Fruit fly (Drosophila melanogaster) whole organism, embryonic: ENCODE data around the gene fz4.

ENCODE experiments used
- Antp ChIP-seq: fragments of 200-800 bp; sonication (Bioruptor generic); optimal IDR thresholded peaks from 3 replicates; lab custom pipeline; 2016; ENCODE audit warnings: missing biosample characterization, missing genetic modification characterization
- CG10147 ChIP-seq: fragments of 200-800 bp; sonication (Bioruptor generic); optimal IDR thresholded peaks from 2 replicates; lab custom pipeline; 2019; ENCODE audit warnings: missing biosample characterization, mild to moderate bottlenecking, missing genetic modification characterization, moderate library complexity
- CG10431 ChIP-seq: fragments of 200-800 bp; sonication (Bioruptor generic); optimal IDR thresholded peaks from 3 replicates; lab custom pipeline; 2018; ENCODE audit warnings: missing biosample characterization, mild to moderate bottlenecking, missing genetic modification characterization
- CG10654 ChIP-seq: fragments of 200-800 bp; sonication (Bioruptor generic); optimal IDR thresholded peaks from 2 replicates; lab custom pipeline; 2016; ENCODE audit warnings: missing biosample characterization, missing genetic modification characterization
- CG12071 ChIP-seq: fragments of 200-800 bp; sonication (Bioruptor generic); optimal IDR thresholded peaks from 3 replicates; lab custom pipeline; 2018; ENCODE audit warnings: missing biosample characterization, mild to moderate bottlenecking, missing genetic modification characterization
- CG14710 ChIP-seq: fragments of 200-800 bp; sonication (Bioruptor generic); optimal IDR thresholded peaks from 3 replicates; lab custom pipeline; 2019; ENCODE audit warnings: missing biosample characterization, mild to moderate bottlenecking, missing genetic modification characterization, moderate library complexity
- CG15073 ChIP-seq: fragments of 200-800 bp; sonication (Bioruptor generic); optimal IDR thresholded peaks from 2 replicates; lab custom pipeline; 2016; ENCODE audit warnings: missing biosample characterization, missing genetic modification characterization
- CG15269 ChIP-seq: fragments of 200-800 bp; sonication (Bioruptor generic); optimal IDR thresholded peaks from 2 replicates; lab custom pipeline; 2018; ENCODE audit warnings: missing biosample characterization, mild to moderate bottlenecking, missing genetic modification characterization, moderate library complexity
- CG15601 ChIP-seq: fragments of 200-800 bp; sonication (Bioruptor generic); optimal IDR thresholded peaks from 3 replicates; lab custom pipeline; 2019; ENCODE audit warnings: missing biosample characterization, mild to moderate bottlenecking, missing genetic modification characterization, moderate library complexity
- CG17186 ChIP-seq: fragments of 200-800 bp; sonication (Bioruptor generic); optimal IDR thresholded peaks from 3 replicates; lab custom pipeline; 2017; ENCODE audit warnings: missing biosample characterization, missing genetic modification reagents, missing genetic modification characterization
- CG18476 ChIP-seq: fragments of 200-800 bp; sonication (Bioruptor generic); optimal IDR thresholded peaks from 2 replicates; lab custom pipeline; 2016; ENCODE audit warnings: missing biosample characterization, mild to moderate bottlenecking, missing genetic modification characterization
- CG30403 ChIP-seq: fragments of 200-800 bp; sonication (Bioruptor generic); optimal IDR thresholded peaks from 3 replicates; lab custom pipeline; 2016; ENCODE audit warnings: missing biosample characterization, missing genetic modification characterization
- CG4282 ChIP-seq: fragments of 200-800 bp; sonication (Bioruptor generic); optimal IDR thresholded peaks from 2 replicates; lab custom pipeline; 2016; ENCODE audit warnings: missing biosample characterization, missing genetic modification characterization
- CG43689 ChIP-seq: fragments of 200-800 bp; sonication (Bioruptor generic); IDR thresholded peaks from 2 replicates; pipeline ENCODE4 v1.3.6; 2022; ENCODE audit warnings: missing biosample characterization, missing genetic modification characterization
- CG4404 ChIP-seq: fragments of 200-800 bp; sonication (Bioruptor generic); IDR thresholded peaks from 2 replicates; pipeline ENCODE4 v1.3.6; 2022; ENCODE audit warnings: missing biosample characterization, missing genetic modification characterization
- CG4617 ChIP-seq: fragments of 200-800 bp; sonication (Bioruptor generic); optimal IDR thresholded peaks from 3 replicates; lab custom pipeline; 2016; ENCODE audit warnings: missing biosample characterization, missing genetic modification characterization, borderline replicate concordance
- CG4707 ChIP-seq: fragments of 200-800 bp; sonication (Bioruptor generic); optimal IDR thresholded peaks from 2 replicates; lab custom pipeline; 2018; ENCODE audit warnings: missing biosample characterization, mild to moderate bottlenecking, missing genetic modification characterization, moderate library complexity
- CG6813 ChIP-seq: fragments of 200-800 bp; sonication (Bioruptor generic); optimal IDR thresholded peaks from 2 replicates; lab custom pipeline; 2017; ENCODE audit warnings: missing biosample characterization, missing genetic modification characterization, mild to moderate bottlenecking, moderate library complexity, missing genetic modification reagents
- CG7839 ChIP-seq: fragments of 200-800 bp; sonication (Bioruptor generic); optimal IDR thresholded peaks from 3 replicates; lab custom pipeline; 2018; ENCODE audit warnings: missing biosample characterization, mild to moderate bottlenecking, missing genetic modification characterization, moderate library complexity
- CG7963 ChIP-seq: fragments of 200-800 bp; sonication (Bioruptor generic); IDR thresholded peaks from 3 replicates; pipeline ENCODE4 v1.3.6; 2022; ENCODE audit warnings: missing biosample characterization, missing genetic modification characterization; ENCODE audit not compliant: partially characterized antibody
- CG9215 ChIP-seq: fragments of 200-800 bp; sonication (Bioruptor generic); IDR thresholded peaks from 2 replicates; pipeline ENCODE4 v1.3.6; 2022; ENCODE audit warnings: missing biosample characterization, missing genetic modification characterization
- CG9727 ChIP-seq: fragments of 200-800 bp; sonication (Bioruptor generic); optimal IDR thresholded peaks from 3 replicates; lab custom pipeline; 2017; ENCODE audit warnings: missing biosample characterization, mild to moderate bottlenecking, missing genetic modification characterization
- CG9876 ChIP-seq: fragments of 200-800 bp; sonication (Bioruptor generic); optimal IDR thresholded peaks from 2 replicates; lab custom pipeline; 2016; ENCODE audit warnings: missing biosample characterization, missing genetic modification characterization
- CkIIα-i1 ChIP-seq: fragments of 200-800 bp; sonication (Bioruptor generic); IDR thresholded peaks from 2 replicates; pipeline ENCODE4 v1.3.6; 2022; ENCODE audit warnings: missing biosample characterization, missing genetic modification characterization
- Deaf1 ChIP-seq: fragments of 200-800 bp; optimal IDR thresholded peaks from 3 replicates; lab custom pipeline; 2019; ENCODE audit warnings: missing biosample characterization, mild to moderate bottlenecking, missing genetic modification characterization, moderate library complexity
- Dek ChIP-seq: fragments of 200-800 bp; sonication (Bioruptor generic); optimal IDR thresholded peaks from 3 replicates; lab custom pipeline; 2019; ENCODE audit warnings: missing biosample characterization, mild to moderate bottlenecking, missing genetic modification characterization, moderate library complexity
- Fer2 ChIP-seq: fragments of 200-800 bp; sonication (Bioruptor generic); optimal IDR thresholded peaks from 2 replicates; lab custom pipeline; 2018; ENCODE audit warnings: missing biosample characterization, mild to moderate bottlenecking, missing genetic modification characterization, moderate library complexity
- MESR4 ChIP-seq: fragments of 200-800 bp; sonication (Bioruptor generic); optimal IDR thresholded peaks from 2 replicates; lab custom pipeline; 2018; ENCODE audit warnings: missing biosample characterization, mild to moderate bottlenecking, missing genetic modification characterization, moderate library complexity
- Med ChIP-seq: fragments of 200-800 bp; sonication (Bioruptor generic); peaks from one replicate; lab custom pipeline; 2016; ENCODE audit warnings: missing biosample characterization, missing genetic modification characterization, mild to moderate bottlenecking, inconsistent platforms, moderate library complexity
- NC2β ChIP-seq: fragments of 200-800 bp; sonication (Bioruptor generic); optimal IDR thresholded peaks from 2 replicates; lab custom pipeline; 2016; ENCODE audit warnings: missing biosample characterization, missing genetic modification characterization
- NK7.1 ChIP-seq: fragments of 200-800 bp; sonication (Bioruptor generic); optimal IDR thresholded peaks from 3 replicates; lab custom pipeline; 2016; ENCODE audit warnings: missing biosample characterization, missing genetic modification characterization
- Pdp1 ChIP-seq, 2 experiments: fragments of 200-800 bp; sonication (Bioruptor generic); optimal IDR thresholded peaks; 3 replicates each; lab custom pipeline; 2016; ENCODE audit warnings: missing biosample characterization in 2 of 2, missing genetic modification characterization in 2 of 2, mild to moderate bottlenecking in 1 of 2, moderate library complexity in 1 of 2
- Rx ChIP-seq: fragments of 200-800 bp; sonication (Bioruptor generic); IDR thresholded peaks from 2 replicates; pipeline ENCODE4 v1.3.6; 2022; ENCODE audit warnings: missing biosample characterization, missing genetic modification characterization
- Xrp1 ChIP-seq: fragments of 200-800 bp; sonication (Bioruptor generic); IDR thresholded peaks from 2 replicates; pipeline ENCODE4 v1.3.6; 2022; ENCODE audit warnings: missing biosample characterization, missing genetic modification characterization
- cas ChIP-seq: fragments of 200-800 bp; sonication (Bioruptor generic); IDR thresholded peaks from 2 replicates; pipeline ENCODE4 v1.3.6; 2022; ENCODE audit warnings: missing biosample characterization, missing genetic modification characterization
- chn ChIP-seq: fragments of 200-800 bp; sonication (Bioruptor generic); optimal IDR thresholded peaks from 2 replicates; lab custom pipeline; 2016; ENCODE audit warnings: missing biosample characterization, missing genetic modification characterization
- ci ChIP-seq: fragments of 200-800 bp; sonication (Bioruptor generic); IDR thresholded peaks from 3 replicates; pipeline ENCODE4 v1.3.6; 2022; ENCODE audit warnings: missing biosample characterization, missing genetic modification characterization
- da ChIP-seq: fragments of 200-800 bp; sonication (Bioruptor generic); optimal IDR thresholded peaks from 2 replicates; lab custom pipeline; 2016; ENCODE audit warnings: missing biosample characterization, missing genetic modification characterization
- dan ChIP-seq: fragments of 200-800 bp; sonication (Bioruptor generic); IDR thresholded peaks from 2 replicates; pipeline ENCODE4 v1.3.6; 2022; ENCODE audit warnings: missing biosample characterization, missing genetic modification characterization
- dimm ChIP-seq: fragments of 200-800 bp; sonication (Bioruptor generic); IDR thresholded peaks from 2 replicates; pipeline ENCODE4 v1.3.6; 2022; ENCODE audit warnings: missing biosample characterization, missing genetic modification characterization
- dm ChIP-seq: fragments of 200-800 bp; sonication (Bioruptor generic); optimal IDR thresholded peaks from 3 replicates; lab custom pipeline; 2016; ENCODE audit warnings: missing biosample characterization, missing genetic modification characterization
- grn ChIP-seq: fragments of 200-800 bp; sonication (Bioruptor generic); optimal IDR thresholded peaks from 3 replicates; lab custom pipeline; 2017; ENCODE audit warnings: missing biosample characterization, missing genetic modification characterization
- inv ChIP-seq: fragments of 200-800 bp; sonication (Bioruptor generic); IDR thresholded peaks from 2 replicates; pipeline ENCODE4 v1.3.6; 2022; ENCODE audit warnings: missing biosample characterization, missing genetic modification characterization; ENCODE audit not compliant: partially characterized antibody
- lab ChIP-seq: fragments of 200-800 bp; sonication (Bioruptor generic); optimal IDR thresholded peaks from 3 replicates; lab custom pipeline; 2017; ENCODE audit warnings: missing biosample characterization, missing genetic modification characterization, mild to moderate bottlenecking, moderate library complexity, missing genetic modification reagents
- pfk ChIP-seq: fragments of 200-800 bp; sonication (Bioruptor generic); optimal IDR thresholded peaks from 2 replicates; lab custom pipeline; 2018; ENCODE audit warnings: missing biosample characterization, mild to moderate bottlenecking, missing genetic modification characterization, moderate library complexity
- row ChIP-seq: fragments of 200-800 bp; sonication (Bioruptor generic); IDR thresholded peaks from 3 replicates; pipeline ENCODE4 v1.3.6; 2022; ENCODE audit warnings: missing biosample characterization, missing genetic modification characterization
- sens-2 ChIP-seq: fragments of 200-800 bp; sonication (Bioruptor generic); IDR thresholded peaks from 2 replicates; pipeline ENCODE4 v1.3.6; 2022; ENCODE audit warnings: missing biosample characterization, missing genetic modification characterization
- so ChIP-seq: fragments of 200-800 bp; sonication (Bioruptor generic); IDR thresholded peaks from 3 replicates; pipeline ENCODE4 v1.3.6; 2022; ENCODE audit warnings: missing biosample characterization, missing genetic modification characterization
- sr ChIP-seq: fragments of 200-800 bp; sonication (Bioruptor generic); IDR thresholded peaks from 3 replicates; pipeline ENCODE4 v1.3.6; 2022; ENCODE audit warnings: missing biosample characterization, missing genetic modification characterization
- tio ChIP-seq: fragments of 200-800 bp; sonication (Bioruptor generic); optimal IDR thresholded peaks from 2 replicates; lab custom pipeline; 2017; ENCODE audit warnings: missing biosample characterization, missing genetic modification characterization, inconsistent platforms
- zen ChIP-seq: fragments of 200-800 bp; sonication (Bioruptor generic); optimal IDR thresholded peaks from 3 replicates; lab custom pipeline; 2018; ENCODE audit warnings: missing biosample characterization, mild to moderate bottlenecking, missing genetic modification characterization, moderate library complexity
- zf30C ChIP-seq: fragments of 200-800 bp; sonication (Bioruptor generic); optimal IDR thresholded peaks from 3 replicates; lab custom pipeline; 2018; ENCODE audit warnings: missing biosample characterization, mild to moderate bottlenecking, missing genetic modification characterization

fz4 gene

dm6 chrX:7067248-7067647 lies 42.9 kb downstream of the fz4 start (continued):
- TF ChIP-seq CG6813 (GFP tag; lab: Kevin White, UChicago), result no peak
- no peak for TF ChIP-seq zf30C (GFP tag; lab: Kevin White, UChicago)
- TF ChIP-seq CG7963 (GFP tag; lab: Robert Waterston, UW), result no peak
- TF ChIP-seq CG4282 (GFP tag; lab: Kevin White, UChicago), result no peak
- no peak for TF ChIP-seq ci (GFP tag; lab: Robert Waterston, UW)
- no peak for TF ChIP-seq chn (GFP tag; lab: Kevin White, UChicago)
- TF ChIP-seq da (GFP tag; lab: Kevin White, UChicago), result no peak
- TF ChIP-seq Deaf1, result no peak
- peak; percentile 42 for TF ChIP-seq CG9215 (GFP tag; lab: Robert Waterston, UW)
- no peak for TF ChIP-seq MESR4 (GFP tag; lab: Kevin White, UChicago)
- no peak for TF ChIP-seq NC2β (GFP tag; lab: Kevin White, UChicago)
- no peak for TF ChIP-seq sr (GFP tag; lab: Robert Waterston, UW)
- no peak for TF ChIP-seq NK7.1 (GFP tag; lab: Kevin White, UChicago)
- no peak for TF ChIP-seq Antp
- no peak for TF ChIP-seq sens-2 (GFP tag; lab: Robert Waterston, UW)
- TF ChIP-seq row (GFP tag; lab: Robert Waterston, UW), result peak; percentile 44; the same call in 2 of the 3 replicates
- no peak for TF ChIP-seq CG43689
- TF ChIP-seq CG10431 (GFP tag; lab: Kevin White, UChicago), result no peak
- TF ChIP-seq CG30403, result peak; percentile 1
- TF ChIP-seq CG15269, result no peak
- TF ChIP-seq CG12071, result no peak
- TF ChIP-seq CG4707 (GFP tag; lab: Kevin White, UChicago), result no peak
- TF ChIP-seq Pdp1 (GFP tag; optimal IDR thresholded peaks at IDR 0.05; lab: Kevin White, UChicago), result no peak
- no peak for TF ChIP-seq CG10147 (GFP tag; lab: Kevin White, UChicago)
- TF ChIP-seq dan (GFP tag; lab: Robert Waterston, UW), result no peak
- TF ChIP-seq inv, result no peak
- no peak for TF ChIP-seq grn (GFP tag; lab: Kevin White, UChicago)
- no peak for TF ChIP-seq CG15601 (tag; lab: Kevin White, UChicago)
- no peak for TF ChIP-seq CG9876 (GFP tag; lab: Kevin White, UChicago)
- TF ChIP-seq Rx, result no peak
- no peak for TF ChIP-seq CG14710
- TF ChIP-seq CG17186 (GFP tag; lab: Kevin White, UChicago), result no peak
- TF ChIP-seq CG4617 (GFP tag; lab: Kevin White, UChicago), result no peak
- TF ChIP-seq zen (tag; lab: Kevin White, UChicago), result no peak
- no peak for TF ChIP-seq Fer2
- TF ChIP-seq Dek (tag; lab: Kevin White, UChicago), result no peak
- no peak for TF ChIP-seq CkIIα-i1
- TF ChIP-seq CG7839 (tag; lab: Kevin White, UChicago), result peak; percentile 1
- peak; percentile 27 for TF ChIP-seq Med (GFP tag; lab: Kevin White, UChicago)
- no peak for TF ChIP-seq cas (GFP tag; lab: Robert Waterston, UW)
- no peak for TF ChIP-seq CG10654
- TF ChIP-seq CG15073, result no peak
- TF ChIP-seq pfk, result no peak
- no peak for TF ChIP-seq dimm (GFP tag; lab: Robert Waterston, UW)
- no peak for TF ChIP-seq tio (GFP tag; lab: Kevin White, UChicago)
- TF ChIP-seq CG9727 (GFP tag; lab: Kevin White, UChicago), result peak; percentile 32
- no peak for TF ChIP-seq Xrp1
- TF ChIP-seq dm, result no peak
- TF ChIP-seq lab (GFP tag; lab: Kevin White, UChicago), result peak; percentile 59
- no peak for TF ChIP-seq CG4404 (GFP tag; lab: Robert Waterston, UW)
- no peak for TF ChIP-seq so
- no peak for TF ChIP-seq CG18476
